Worm (Caenorhabditis elegans) whole organism, L4 larva: ENCODE data around the gene srz-94.

ENCODE experiments used
- F49E8.2 ChIP-seq: sonication (generic microtip); optimal IDR thresholded peaks from 2 replicates; lab custom pipeline; 2016; ENCODE audit warnings: missing compliant biosample characterization, mild to moderate bottlenecking, missing genetic modification characterization, borderline replicate concordance
- ceh-28 ChIP-seq: fragments of 150-350 bp; optimal IDR thresholded peaks from 2 replicates; lab custom pipeline; 2014; ENCODE audit warnings: missing biosample characterization, missing genetic modification reagents, missing genetic modification characterization
- ceh-82 ChIP-seq: sonication (generic microtip); optimal IDR thresholded peaks from 2 replicates; lab custom pipeline; 2017; ENCODE audit warnings: missing biosample characterization, missing genetic modification characterization
- duxl-1 ChIP-seq: sonication (generic microtip); optimal IDR thresholded peaks from 2 replicates; lab custom pipeline; 2016; ENCODE audit warnings: mild to moderate bottlenecking, missing genetic modification characterization, moderate library complexity, missing compliant biosample characterization; ENCODE audit not compliant: poor library complexity
- fkh-10 ChIP-seq: fragments of 150-350 bp; optimal IDR thresholded peaks from 2 replicates; lab custom pipeline; 2014; ENCODE audit warnings: missing biosample characterization, missing genetic modification reagents, missing genetic modification characterization
- fos-1 ChIP-seq: fragments of 150-350 bp; optimal IDR thresholded peaks from 2 replicates; lab custom pipeline; 2014; ENCODE audit warnings: missing biosample characterization, missing genetic modification characterization
- lin-13 ChIP-seq: fragments of 150-350 bp; optimal IDR thresholded peaks from 2 replicates; lab custom pipeline; 2014; ENCODE audit warnings: missing biosample characterization, missing genetic modification reagents, missing genetic modification characterization
- lin-39 ChIP-seq: fragments of 150-350 bp; optimal IDR thresholded peaks from 2 replicates; lab custom pipeline; 2014; ENCODE audit warnings: missing biosample characterization, missing genetic modification reagents, missing genetic modification characterization
- mes-2 ChIP-seq: sonication (generic microtip); optimal IDR thresholded peaks from 2 replicates; lab custom pipeline; 2016; ENCODE audit warnings: missing genotype, mild to moderate bottlenecking, missing genetic modification characterization, missing compliant biosample characterization; ENCODE audit not compliant: poor library complexity, severe bottlenecking
- nhr-10 ChIP-seq: fragments of 150-350 bp; optimal IDR thresholded peaks from 2 replicates; lab custom pipeline; 2014; ENCODE audit warnings: missing biosample characterization, missing genetic modification characterization
- nhr-76 ChIP-seq: fragments of 150-350 bp; optimal IDR thresholded peaks from 2 replicates; lab custom pipeline; 2014; ENCODE audit warnings: missing biosample characterization, missing genetic modification characterization
- set-16 ChIP-seq: fragments of 200-800 bp; sonication (Bioruptor generic); IDR thresholded peaks from 2 replicates; pipeline ENCODE4 v1.3.6; 2022; ENCODE audit warnings: missing genetic modification reagents, missing genetic modification characterization, missing compliant biosample characterization
- tag-97 ChIP-seq: fragments of 200-800 bp; sonication (Bioruptor generic); IDR thresholded peaks from 2 replicates; pipeline ENCODE4 v1.3.6; 2022; ENCODE audit warnings: missing genetic modification characterization, missing compliant biosample characterization

DNA sequence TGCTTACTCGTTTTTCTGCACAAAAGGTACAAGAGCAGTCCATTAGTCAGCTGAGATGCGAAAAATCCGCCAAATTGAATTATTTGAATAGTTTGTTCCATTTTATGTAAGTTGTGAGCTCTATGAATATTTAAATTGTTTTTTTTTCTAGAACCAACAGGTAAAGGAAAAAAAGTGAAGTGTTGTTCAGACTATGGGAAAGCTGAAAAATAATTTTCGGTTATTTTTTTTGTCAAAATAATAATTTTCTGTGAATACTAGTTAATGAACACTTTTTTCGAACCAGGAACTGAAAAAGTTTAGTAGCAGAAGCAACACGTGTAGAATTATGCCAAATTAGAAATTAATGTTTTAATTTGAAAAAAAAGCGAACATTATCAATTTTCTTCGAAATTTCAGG is 40.1 kb upstream of the srz-94 start, which contains the start of gene str-125:
- no peak for TF ChIP-seq F49E8.2 (tag; lab: Kevin White, UChicago)
- no peak for TF ChIP-seq tag-97 (GFP tag; lab: Robert Waterston, UW)
- no peak for TF ChIP-seq set-16 (GFP tag; lab: Robert Waterston, UW)
- TF ChIP-seq ceh-82 (tag; lab: Kevin White, UChicago), result no peak
- TF ChIP-seq lin-39 (tag; lab: Kevin White, UChicago), result no peak
- no peak for TF ChIP-seq duxl-1 (tag; lab: Kevin White, UChicago)
- TF ChIP-seq lin-13 (GFP tag; lab: Kevin White, UChicago), result no peak
- TF ChIP-seq mes-2 (tag; lab: Kevin White, UChicago), result no peak
- no peak for TF ChIP-seq nhr-10 (tag; lab: Kevin White, UChicago)
- TF ChIP-seq fos-1 (tag; lab: Kevin White, UChicago), result no peak
- TF ChIP-seq nhr-76 (tag; lab: Kevin White, UChicago), result no peak
- no peak for TF ChIP-seq fkh-10 (GFP tag; lab: Kevin White, UChicago)
- no peak for TF ChIP-seq ceh-28 (tag; lab: Kevin White, UChicago)
